Fruit fly (Drosophila melanogaster): ENCODE results near the gene CAH16.

The CAH16 gene

DNA sequence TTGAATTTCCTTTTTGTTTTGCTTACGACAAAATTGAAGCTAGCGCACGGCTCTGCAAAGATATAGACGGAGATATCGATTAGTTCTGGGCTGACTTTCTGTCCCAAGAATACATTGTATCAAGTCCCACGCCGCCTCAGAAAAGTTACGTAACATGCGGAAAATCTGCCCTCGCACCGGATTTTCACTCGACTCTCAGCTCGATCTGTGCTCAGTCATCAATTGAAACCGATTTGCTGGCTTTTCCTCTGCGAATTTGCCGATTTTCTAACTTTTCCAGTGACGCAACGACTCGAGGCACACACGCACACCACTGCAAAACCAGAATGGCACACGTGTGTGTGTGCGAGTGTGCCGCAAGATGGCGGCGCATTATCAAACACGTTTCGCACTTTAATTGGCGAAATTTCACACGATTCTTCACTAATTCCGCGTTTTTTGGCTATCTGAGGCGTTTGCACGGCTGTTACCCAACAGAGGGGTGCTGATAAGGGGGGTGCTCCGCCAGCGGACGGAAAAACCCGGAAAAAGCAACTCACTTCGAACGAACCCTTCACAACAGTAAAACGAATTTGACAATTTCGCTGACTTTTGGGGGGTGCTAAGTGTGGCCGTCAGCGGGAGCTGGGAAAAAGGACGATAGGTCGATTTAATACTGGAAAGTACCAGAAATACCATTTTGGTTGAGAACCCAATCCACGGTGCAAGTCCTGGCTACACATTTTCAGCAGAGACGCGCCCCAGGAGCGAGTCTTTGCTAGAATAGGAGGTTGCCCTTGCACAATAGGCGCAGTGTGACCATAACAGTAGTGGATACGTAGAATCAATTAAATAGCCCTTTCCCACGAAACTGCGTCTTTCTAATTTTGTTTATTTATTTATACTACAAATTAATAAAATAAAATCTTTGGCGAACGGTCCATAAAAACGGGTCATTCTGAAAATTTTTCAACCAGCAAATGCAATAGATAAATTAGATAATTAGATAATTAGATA is 40.8 kb upstream of the CAH16 start, which contains the start of gene ATPsynC:
TSS of gene ATPsynC (minus strand) at position 634 of the 996 bp plus-strand sequence.
- TF ChIP-seq pad (GFP tag; optimal IDR thresholded peaks at IDR 0.05) (peak; percentile 49), Clk (GFP tag; optimal IDR thresholded peaks at IDR 0.05) (no peak), cnc (optimal IDR thresholded peaks at IDR 0.05) (no peak), CG7101 (tag; optimal IDR thresholded peaks at IDR 0.05) (peak; percentile 60), CG33017 (tag; optimal IDR thresholded peaks at IDR 0.05) (peak; percentile 39), CG12768 (GFP tag; optimal IDR thresholded peaks at IDR 0.05) (peak; percentile 67), bab1 (GFP tag; optimal IDR thresholded peaks at IDR 0.05) (peak; percentile 79), Crg-1 (GFP tag; optimal IDR thresholded peaks at IDR 0.05) (peak; percentile 16), Mnt (GFP tag; optimal IDR thresholded peaks at IDR 0.05) (peak; percentile 90), CG1620 (GFP tag; optimal IDR thresholded peaks at IDR 0.05) (peak; percentile 40), CG14711 (tag; optimal IDR thresholded peaks at IDR 0.05) (peak; percentile 9), CG7045 (GFP tag; optimal IDR thresholded peaks at IDR 0.05) (peak; percentile 41), cic (GFP tag; optimal IDR thresholded peaks at IDR 0.05) (peak; percentile 69), kay (GFP tag; ENCODE audit: borderline replicate concordance) (no peak), tj (GFP tag; optimal IDR thresholded peaks at IDR 0.05) (peak; percentile 67), CG11617 (GFP tag; optimal IDR thresholded peaks at IDR 0.05) (no peak)

DNA sequence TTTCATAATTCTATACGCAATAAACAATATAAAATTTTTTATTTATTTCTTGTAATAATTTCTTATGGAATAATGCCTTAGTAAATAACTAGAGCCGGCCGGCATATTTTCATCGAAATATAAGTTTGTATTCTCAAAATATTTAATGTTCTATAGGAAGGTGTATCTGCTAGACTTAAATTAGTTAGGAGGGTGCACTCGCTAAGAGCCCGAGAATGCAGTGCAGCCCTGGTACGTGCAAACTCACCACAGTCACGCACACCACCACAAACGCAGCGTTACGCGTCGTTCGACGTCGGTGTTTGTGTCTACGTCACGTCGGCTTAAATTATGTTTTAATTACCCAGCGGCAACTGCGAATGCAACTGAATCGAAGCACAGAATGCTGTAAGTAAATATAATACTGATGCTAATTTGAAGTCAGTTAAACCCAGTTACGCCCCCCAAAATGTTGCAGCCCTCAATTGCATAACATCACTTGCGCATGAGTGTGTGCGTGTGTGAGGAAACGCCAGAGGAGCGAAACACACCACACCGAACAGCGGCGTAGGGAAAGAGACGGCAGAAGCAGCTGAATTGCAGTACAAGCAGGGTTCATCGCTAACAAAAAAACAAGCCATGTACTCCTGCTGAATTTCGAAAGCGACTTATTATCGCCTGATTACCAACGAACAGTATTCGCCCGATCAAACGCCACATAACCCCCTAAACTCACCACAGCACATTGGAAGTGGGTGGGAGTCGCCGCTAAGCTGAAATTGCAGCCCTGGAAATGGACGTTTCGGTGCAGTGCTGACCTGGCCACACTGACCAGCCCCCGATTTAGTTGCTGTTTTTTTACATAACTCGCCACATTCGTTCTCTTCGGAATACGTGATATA is 39.4 kb upstream of the CAH16 start, which contains the start of gene CG12054:
TSS of gene CG12054 (plus strand) at position 247 of the 881 bp plus-strand sequence.
- TF ChIP-seq Clk (GFP tag; optimal IDR thresholded peaks at IDR 0.05): no peak
- TF ChIP-seq CG14711 (tag; optimal IDR thresholded peaks at IDR 0.05): no peak
- TF ChIP-seq tj (GFP tag; optimal IDR thresholded peaks at IDR 0.05): no peak
- no peak for TF ChIP-seq kay (GFP tag; ENCODE audit: borderline replicate concordance)
- no peak for TF ChIP-seq CG7101 (tag; optimal IDR thresholded peaks at IDR 0.05)
- peak; percentile 27 for TF ChIP-seq Hr96 (GFP tag; optimal IDR thresholded peaks at IDR 0.05)
- TF ChIP-seq cnc (optimal IDR thresholded peaks at IDR 0.05): no peak
- TF ChIP-seq bab1 (GFP tag; optimal IDR thresholded peaks at IDR 0.05): peak; percentile 3
- no peak for TF ChIP-seq cic (GFP tag; optimal IDR thresholded peaks at IDR 0.05)
- TF ChIP-seq pad (GFP tag; optimal IDR thresholded peaks at IDR 0.05): no peak
- no peak for TF ChIP-seq CG12768 (GFP tag; optimal IDR thresholded peaks at IDR 0.05)
- no peak for TF ChIP-seq CG5204 (GFP tag; optimal IDR thresholded peaks at IDR 0.05)
- TF ChIP-seq CG1620 (GFP tag; optimal IDR thresholded peaks at IDR 0.05): peak; percentile 19
- TF ChIP-seq CG11617 (GFP tag; optimal IDR thresholded peaks at IDR 0.05): no peak
- no peak for TF ChIP-seq toe (GFP tag; optimal IDR thresholded peaks at IDR 0.05)
- TF ChIP-seq ovo (GFP tag; optimal IDR thresholded peaks at IDR 0.05): no peak
- TF ChIP-seq Mnt (GFP tag; optimal IDR thresholded peaks at IDR 0.05): peak; percentile 15
- no peak for TF ChIP-seq CG33017 (tag; optimal IDR thresholded peaks at IDR 0.05)
- TF ChIP-seq Crg-1 (GFP tag; optimal IDR thresholded peaks at IDR 0.05): no peak
- no peak for TF ChIP-seq CG7045 (GFP tag; optimal IDR thresholded peaks at IDR 0.05)

DNA sequence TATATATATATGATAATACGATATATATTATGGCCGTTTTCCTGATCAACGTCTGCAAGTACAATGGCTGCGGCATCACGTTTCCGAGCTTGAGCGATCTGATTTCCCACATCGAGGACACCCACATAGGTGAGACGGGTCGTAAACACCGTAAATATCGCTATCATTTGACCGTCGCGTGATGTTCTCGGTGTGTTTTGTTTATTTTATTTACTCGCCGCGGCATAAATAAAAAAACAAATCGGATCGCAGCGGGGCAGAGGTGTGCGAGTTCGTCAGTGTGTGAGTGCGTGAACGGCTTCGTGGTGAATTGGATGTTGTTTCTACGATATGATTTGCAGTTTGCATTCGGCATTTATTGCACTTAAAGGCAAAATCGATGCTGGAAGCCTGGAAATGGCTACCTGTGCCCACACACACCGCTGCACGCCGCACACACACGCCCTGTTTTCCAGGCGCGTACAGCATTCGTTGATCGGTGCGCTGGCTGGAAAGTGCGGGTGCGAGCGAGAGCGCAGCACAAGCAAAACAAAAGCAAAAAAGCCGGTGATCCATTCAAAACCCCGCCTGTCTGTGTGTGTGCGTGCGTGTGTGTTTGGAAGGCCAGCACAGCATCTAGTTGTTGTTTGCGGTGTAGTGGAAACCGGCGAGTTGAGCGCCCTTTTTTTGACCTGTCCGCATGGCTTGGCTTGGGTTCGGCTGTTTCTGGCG is 38.6 kb upstream of the CAH16 start:
- TF ChIP-seq CG12768 (GFP tag; optimal IDR thresholded peaks at IDR 0.05): peak; percentile 18
- no peak for TF ChIP-seq kay (GFP tag; ENCODE audit: borderline replicate concordance)
- peak; percentile 17 for TF ChIP-seq CG14711 (tag; optimal IDR thresholded peaks at IDR 0.05)
- no peak for TF ChIP-seq cnc (optimal IDR thresholded peaks at IDR 0.05)
- peak; percentile 28 for TF ChIP-seq pad (GFP tag; optimal IDR thresholded peaks at IDR 0.05)
- TF ChIP-seq tj (GFP tag; optimal IDR thresholded peaks at IDR 0.05): peak; percentile 59
- TF ChIP-seq Mnt (GFP tag; optimal IDR thresholded peaks at IDR 0.05): peak; percentile 18
- no peak for TF ChIP-seq Clk (GFP tag; optimal IDR thresholded peaks at IDR 0.05)
- peak; percentile 60 for TF ChIP-seq CG11617 (GFP tag; optimal IDR thresholded peaks at IDR 0.05)
- no peak for TF ChIP-seq CG7101 (tag; optimal IDR thresholded peaks at IDR 0.05)
- peak; percentile 31 for TF ChIP-seq CG33017 (tag; optimal IDR thresholded peaks at IDR 0.05)
- no peak for TF ChIP-seq toe (GFP tag; optimal IDR thresholded peaks at IDR 0.05)
- TF ChIP-seq cic (GFP tag; optimal IDR thresholded peaks at IDR 0.05): peak; percentile 99
- peak; percentile 7 for TF ChIP-seq ovo (GFP tag; optimal IDR thresholded peaks at IDR 0.05)
- TF ChIP-seq Crg-1 (GFP tag; optimal IDR thresholded peaks at IDR 0.05): peak; percentile 15

DNA sequence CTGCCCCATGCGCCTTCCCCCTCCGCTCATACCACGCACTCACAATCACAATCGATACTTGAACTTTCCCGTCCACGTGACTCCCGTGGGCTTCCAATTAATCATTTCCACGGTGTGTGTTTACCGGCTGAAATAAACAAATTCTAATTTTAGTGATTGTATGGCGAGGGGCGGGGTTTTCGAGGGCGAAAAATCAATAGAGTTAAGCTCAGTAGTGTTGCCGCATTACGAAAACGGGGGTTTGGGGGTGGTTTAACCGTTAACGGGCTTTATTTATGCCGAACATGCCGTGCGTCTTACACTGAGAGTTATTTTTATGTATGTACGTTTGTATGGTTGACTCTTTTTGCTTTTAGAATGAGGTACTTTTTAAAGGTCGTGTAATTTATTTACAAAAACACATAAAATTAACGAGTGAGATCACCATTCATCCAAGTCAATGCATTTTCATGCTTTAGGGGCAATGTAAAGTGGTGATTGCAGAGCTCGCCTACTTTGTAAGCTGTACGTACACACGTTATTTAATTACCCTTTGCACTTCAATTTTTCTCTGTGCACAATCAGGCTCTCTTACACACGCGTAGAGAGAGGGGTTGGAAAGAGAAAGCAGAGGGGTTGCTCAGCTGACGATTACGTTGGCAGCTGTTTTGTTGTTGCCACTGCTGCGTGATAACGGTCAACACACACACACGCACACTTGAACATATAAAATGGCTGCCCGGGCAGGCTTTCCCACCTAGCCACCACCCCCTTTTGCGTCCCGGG is 37.7 kb upstream of the CAH16 start:
- TF ChIP-seq cnc (optimal IDR thresholded peaks at IDR 0.05): no peak
- peak; percentile 42 for TF ChIP-seq Hr96 (GFP tag; optimal IDR thresholded peaks at IDR 0.05)
- TF ChIP-seq CG7045 (GFP tag; optimal IDR thresholded peaks at IDR 0.05): peak; percentile 69
- peak; percentile 63 for TF ChIP-seq CG33017 (tag; optimal IDR thresholded peaks at IDR 0.05)
- TF ChIP-seq CG11617 (GFP tag; optimal IDR thresholded peaks at IDR 0.05): peak; percentile 63
- no peak for TF ChIP-seq tj (GFP tag; optimal IDR thresholded peaks at IDR 0.05)
- TF ChIP-seq toe (GFP tag; optimal IDR thresholded peaks at IDR 0.05): no peak
- TF ChIP-seq CG12768 (GFP tag; optimal IDR thresholded peaks at IDR 0.05): no peak
- no peak for TF ChIP-seq CG14711 (tag; optimal IDR thresholded peaks at IDR 0.05)
- TF ChIP-seq kay (GFP tag; ENCODE audit: borderline replicate concordance): no peak
- no peak for TF ChIP-seq CG1620 (GFP tag; optimal IDR thresholded peaks at IDR 0.05)
- TF ChIP-seq bab1 (GFP tag; optimal IDR thresholded peaks at IDR 0.05): no peak
- no peak for TF ChIP-seq Mnt (GFP tag; optimal IDR thresholded peaks at IDR 0.05)
- TF ChIP-seq Crg-1 (GFP tag; optimal IDR thresholded peaks at IDR 0.05): no peak
- TF ChIP-seq Clk (GFP tag; optimal IDR thresholded peaks at IDR 0.05): no peak
- TF ChIP-seq CG7101 (tag; optimal IDR thresholded peaks at IDR 0.05): peak; percentile 56
- peak; percentile 13 for TF ChIP-seq pad (GFP tag; optimal IDR thresholded peaks at IDR 0.05)
- no peak for TF ChIP-seq cic (GFP tag; optimal IDR thresholded peaks at IDR 0.05)
- TF ChIP-seq ovo (GFP tag; optimal IDR thresholded peaks at IDR 0.05): peak; percentile 17
- TF ChIP-seq CG5204 (GFP tag; optimal IDR thresholded peaks at IDR 0.05): no peak
